Worm (Caenorhabditis elegans) whole organism, L1 larva: ENCODE measurements around the gene aex-3.

Source experiments
- fkh-4 ChIP-seq: sonication (generic microtip); optimal IDR thresholded peaks from 2 replicates; lab custom pipeline; 2016; ENCODE audit warnings: missing compliant biosample characterization, missing genetic modification characterization, borderline replicate concordance
- fkh-8 ChIP-seq: sonication (generic microtip); optimal IDR thresholded peaks from 2 replicates; lab custom pipeline; 2016; ENCODE audit warnings: mild to moderate bottlenecking, missing genetic modification characterization, missing compliant biosample characterization
- mep-1 ChIP-seq: fragments of 150-350 bp; optimal IDR thresholded peaks from 2 replicates; lab custom pipeline; 2014; ENCODE audit warnings: missing biosample characterization, missing genetic modification characterization
- nhr-11 ChIP-seq: fragments of 150-350 bp; optimal IDR thresholded peaks from 2 replicates; lab custom pipeline; 2014; ENCODE audit warnings: missing biosample characterization, missing genetic modification characterization
- pax-3 ChIP-seq: fragments of 200-800 bp; sonication (Bioruptor generic); optimal IDR thresholded peaks from 2 replicates; lab custom pipeline; 2018; ENCODE audit warnings: mild to moderate bottlenecking, missing genetic modification characterization, moderate library complexity, missing compliant biosample characterization
- rnt-1 ChIP-seq: sonication (generic microtip); optimal IDR thresholded peaks from 2 replicates; lab custom pipeline; 2016; ENCODE audit warnings: mild to moderate bottlenecking, missing genetic modification characterization, moderate library complexity, missing compliant biosample characterization
- unc-62 ChIP-seq: fragments of 150-350 bp; optimal IDR thresholded peaks from 2 replicates; lab custom pipeline; 2014; ENCODE audit warnings: missing biosample characterization, missing genetic modification reagents, missing genetic modification characterization

- no peak for TF ChIP-seq pax-3 (tag; lab: Kevin White, UChicago)
- no peak for TF ChIP-seq fkh-8
- TF ChIP-seq rnt-1 (tag; lab: Kevin White, UChicago) = no peak
- no peak for TF ChIP-seq fkh-4 (tag; lab: Kevin White, UChicago)
- no peak for TF ChIP-seq mep-1 (tag; lab: Kevin White, UChicago)
- no peak for TF ChIP-seq nhr-11
- no peak for TF ChIP-seq unc-62 (GFP tag; lab: Kevin White, UChicago)
Observed at ce11 chrX:790593-790992, 31.1 kb upstream of the aex-3 start.
